Worm (Caenorhabditis elegans) whole organism, young adult: Measurements from ENCODE around the gene hot-7.

Experiments used
- F33H1.4 ChIP-seq: fragments of 200-800 bp; sonication (Bioruptor generic); IDR thresholded peaks from 2 replicates; pipeline ENCODE4 v1.3.6; 2022; ENCODE audit warnings: missing genetic modification reagents, missing genetic modification characterization, missing compliant biosample characterization
- ama-1 ChIP-seq, 3 experiments: fragments of 150-350 bp in 1 of 3; sonication (generic microtip) in 2 of 3; optimal IDR thresholded peaks; 2 replicates each; lab custom pipeline; 2014 to 2018; ENCODE audit warnings: missing biosample characterization in 2 of 3, missing genetic modification characterization in 2 of 3, missing genetic modification reagents in 2 of 3
- cebp-1 ChIP-seq, 2 experiments: fragments of 200-800 bp in 1 of 2; sonication (Bioruptor generic) in 1 of 2; sonication (generic microtip) in 1 of 2; IDR thresholded peaks in 1 of 2; optimal IDR thresholded peaks in 1 of 2; 2 replicates each; pipeline versions ENCODE4 v1.3.6 to Lab custom; 2017 to 2022; ENCODE audit warnings: missing compliant biosample characterization in 2 of 2, missing genetic modification characterization in 2 of 2, mild to moderate bottlenecking in 1 of 2, missing genetic modification reagents in 1 of 2, moderate library complexity in 1 of 2
- let-607 ChIP-seq, 2 experiments: fragments of 200-800 bp in 1 of 2; sonication (Bioruptor generic) in 1 of 2; sonication (generic microtip) in 1 of 2; optimal IDR thresholded peaks; 2 replicates each; lab custom pipeline; 2016 to 2018; ENCODE audit warnings: mild to moderate bottlenecking in 2 of 2, missing compliant biosample characterization in 2 of 2, missing genetic modification characterization in 2 of 2, moderate library complexity in 2 of 2, missing genotype in 1 of 2
- lir-1 ChIP-seq: fragments of 200-800 bp; sonication (Bioruptor generic); conservative IDR thresholded peaks from 2 replicates; pipeline ENCODE4 v1.3.6; 2022; ENCODE audit warnings: missing genetic modification reagents, missing genetic modification characterization, missing compliant biosample characterization
- mxl-1 ChIP-seq: sonication (generic microtip); optimal IDR thresholded peaks from 2 replicates; lab custom pipeline; 2016; ENCODE audit warnings: missing genetic modification characterization, missing compliant biosample characterization
- nfya-1 ChIP-seq: sonication (generic microtip); optimal IDR thresholded peaks from 2 replicates; lab custom pipeline; 2017; ENCODE audit warnings: antibody characterized with exemption, missing compliant biosample characterization, missing genetic modification characterization, borderline replicate concordance; ENCODE audit not compliant: insufficient read depth
- sea-2 ChIP-seq: fragments of 200-800 bp; sonication (Bioruptor generic); IDR thresholded peaks from 2 replicates; pipeline ENCODE4 v1.3.6; 2022; ENCODE audit warnings: missing genetic modification characterization, missing compliant biosample characterization
- sptf-2 ChIP-seq: fragments of 200-800 bp; sonication (Bioruptor generic); optimal IDR thresholded peaks from 2 replicates; lab custom pipeline; 2018; ENCODE audit warnings: mild to moderate bottlenecking, missing genetic modification characterization, missing compliant biosample characterization
- unc-130 ChIP-seq: sonication (generic microtip); optimal IDR thresholded peaks from 2 replicates; lab custom pipeline; 2016; ENCODE audit warnings: missing genetic modification reagents, missing genetic modification characterization, missing compliant biosample characterization
- unc-62 ChIP-seq: fragments of 150-350 bp; optimal IDR thresholded peaks from 2 replicates; lab custom pipeline; 2014; ENCODE audit warnings: missing biosample characterization, missing genetic modification reagents, missing genetic modification characterization

DNA sequence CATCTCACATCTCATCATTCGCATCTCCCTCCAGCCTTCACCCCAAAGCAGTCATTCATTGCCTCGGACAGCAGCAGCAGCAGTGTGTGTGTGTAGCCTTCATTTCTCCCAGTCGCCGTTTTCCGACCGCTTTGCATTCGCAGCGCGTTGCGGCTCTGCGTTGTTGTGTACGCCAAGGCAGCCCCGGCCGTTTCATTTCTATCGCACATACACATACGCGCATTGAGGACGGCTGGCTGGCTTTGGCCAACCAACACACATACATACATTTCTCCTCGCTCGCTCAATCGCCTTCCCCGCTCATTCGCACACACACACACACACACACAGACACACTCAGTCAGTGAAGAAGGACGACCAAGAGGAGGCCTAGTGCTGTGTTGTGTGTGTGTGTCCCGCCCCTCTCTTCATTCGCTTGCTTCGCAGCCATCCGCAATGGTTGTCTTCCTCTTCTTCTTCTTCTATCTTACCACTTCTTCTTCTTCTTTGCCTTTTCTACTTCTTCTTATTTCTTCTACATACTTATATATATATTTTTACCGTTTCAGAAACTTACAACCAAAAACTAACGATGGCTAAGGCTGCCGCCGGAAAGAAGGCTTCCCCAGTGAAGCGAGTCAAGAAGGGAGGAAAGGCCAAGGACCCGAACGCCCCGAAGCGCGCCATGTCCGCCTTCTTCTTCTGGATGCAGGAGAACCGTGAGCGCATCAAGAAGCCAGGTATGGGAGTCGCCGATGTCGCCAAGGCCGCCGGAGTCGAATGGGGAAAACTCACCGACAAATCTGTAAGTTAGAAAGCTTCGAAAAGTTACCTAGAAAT is 39.1 kb downstream of the hot-7 start, which contains the start of gene hmg-1.1:
- TF ChIP-seq nfya-1 (tag; lab: Kevin White, UChicago) (no peak), ama-1 (optimal IDR thresholded peaks at IDR 0.05; lab: Kevin White, UChicago) (no peak), ama-1 (GFP tag; optimal IDR thresholded peaks at IDR 0.05; lab: Kevin White, UChicago) (no peak), sptf-2 (no peak), mxl-1 (tag; lab: Kevin White, UChicago) (no peak), lir-1 (GFP tag; lab: Robert Waterston, UW) (no peak; the same call in 1 of the 2 replicates), cebp-1 (GFP tag; IDR thresholded peaks at IDR 0.05; lab: Robert Waterston, UW) (no peak), cebp-1 (tag; optimal IDR thresholded peaks at IDR 0.05; lab: Kevin White, UChicago) (peak; percentile 82), unc-130 (GFP tag; lab: Kevin White, UChicago) (no peak), unc-62 (GFP tag; lab: Kevin White, UChicago) (no peak), sea-2 (GFP tag; lab: Robert Waterston, UW) (no peak), F33H1.4 (no peak), let-607 (tag; optimal IDR thresholded peaks at IDR 0.05; lab: Kevin White, UChicago) (peak; percentile 80 to 95)
